Worm (Caenorhabditis elegans): ENCODE results near the gene F21H7.12.

ce11 chrV:16229439-16229838 is 526 bp upstream of the F21H7.12 start:
- TF ChIP-seq zfp-2 (tag; optimal IDR thresholded peaks at IDR 0.05) (no peak), lir-3 (tag; optimal IDR thresholded peaks at IDR 0.05) (no peak), daf-19 (GFP tag; conservative IDR thresholded peaks at IDR 0.05) (no peak), nhr-48 (tag; optimal IDR thresholded peaks at IDR 0.05) (no peak), F49E8.2 (tag; optimal IDR thresholded peaks at IDR 0.05; ENCODE audit: borderline replicate concordance) (no peak), ces-1 (GFP tag; optimal IDR thresholded peaks at IDR 0.05) (no peak)

Data from whole organism, L4 larva.